Worm (Caenorhabditis elegans) whole organism, L3 larva: ENCODE measurements around the gene AC3.12.

Experiments
- R02D3.7 ChIP-seq: fragments of 150-350 bp; optimal IDR thresholded peaks from 2 replicates; lab custom pipeline; 2014; ENCODE audit warnings: missing biosample characterization, missing genetic modification characterization
- ama-1 ChIP-seq: fragments of 150-350 bp; optimal IDR thresholded peaks from 2 replicates; lab custom pipeline; 2018
- ceh-16 ChIP-seq: sonication (generic microtip); optimal IDR thresholded peaks from 2 replicates; lab custom pipeline; 2017; ENCODE audit warnings: missing biosample characterization, missing genetic modification characterization
- ceh-28 ChIP-seq: fragments of 150-350 bp; optimal IDR thresholded peaks from 2 replicates; lab custom pipeline; 2014; ENCODE audit warnings: missing biosample characterization, missing genetic modification reagents, missing genetic modification characterization
- ceh-82 ChIP-seq: fragments of 150-350 bp; optimal IDR thresholded peaks from 2 replicates; lab custom pipeline; 2014; ENCODE audit warnings: missing biosample characterization, missing genetic modification characterization
- ceh-9 ChIP-seq: sonication (generic microtip); optimal IDR thresholded peaks from 2 replicates; lab custom pipeline; 2018; ENCODE audit warnings: missing biosample characterization, missing genetic modification characterization
- daf-12 ChIP-seq: fragments of 150-350 bp; optimal IDR thresholded peaks from 2 replicates; lab custom pipeline; 2014; ENCODE audit warnings: missing biosample characterization, missing genetic modification reagents, missing genetic modification characterization
- egl-27 ChIP-seq: sonication (generic microtip); optimal IDR thresholded peaks from 4 replicates; lab custom pipeline; 2017; ENCODE audit warnings: missing biosample characterization, missing genetic modification reagents, missing genetic modification characterization
- egl-5 ChIP-seq: fragments of 150-350 bp; optimal IDR thresholded peaks from 2 replicates; lab custom pipeline; 2017; ENCODE audit warnings: missing biosample characterization, missing genetic modification reagents, missing genetic modification characterization, inconsistent platforms
- elt-2 ChIP-seq: sonication (generic microtip); optimal IDR thresholded peaks from 2 replicates; lab custom pipeline; 2016; ENCODE audit warnings: missing genetic modification reagents, mild to moderate bottlenecking, missing genetic modification characterization, missing compliant biosample characterization
- fkh-10 ChIP-seq: sonication (generic microtip); optimal IDR thresholded peaks from 2 replicates; lab custom pipeline; 2017; ENCODE audit warnings: missing biosample characterization, missing genetic modification reagents, missing genetic modification characterization
- fos-1 ChIP-seq: fragments of 150-350 bp; optimal IDR thresholded peaks from 2 replicates; lab custom pipeline; 2014; ENCODE audit warnings: missing biosample characterization, missing genetic modification characterization
- hmg-11 ChIP-seq: sonication (generic microtip); optimal IDR thresholded peaks from 2 replicates; lab custom pipeline; 2016; ENCODE audit warnings: missing genetic modification characterization, missing compliant biosample characterization
- jun-1 ChIP-seq: fragments of 150-350 bp; optimal IDR thresholded peaks from 2 replicates; lab custom pipeline; 2014; ENCODE audit warnings: missing biosample characterization, missing genetic modification reagents, missing genetic modification characterization
- lin-15B ChIP-seq: fragments of 150-350 bp; optimal IDR thresholded peaks from 2 replicates; lab custom pipeline; 2014; ENCODE audit warnings: missing biosample characterization, missing genetic modification characterization
- lsy-12 ChIP-seq: sonication (generic microtip); optimal IDR thresholded peaks from 2 replicates; lab custom pipeline; 2016; ENCODE audit warnings: mild to moderate bottlenecking, missing genetic modification characterization, missing compliant biosample characterization
- mml-1 ChIP-seq: fragments of 150-350 bp; sonication (generic microtip); optimal IDR thresholded peaks from 3 replicates; lab custom pipeline; 2014; ENCODE audit warnings: missing biosample characterization, missing genetic modification characterization
- nfya-1 ChIP-seq: sonication (generic microtip); optimal IDR thresholded peaks from 2 replicates; lab custom pipeline; 2017; ENCODE audit warnings: missing genetic modification characterization, mild to moderate bottlenecking, missing compliant biosample characterization, antibody characterized with exemption, moderate library complexity; ENCODE audit not compliant: insufficient read depth
- nhr-23 ChIP-seq: fragments of 150-350 bp; optimal IDR thresholded peaks from 2 replicates; lab custom pipeline; 2014; ENCODE audit warnings: missing biosample characterization, missing genetic modification reagents, missing genetic modification characterization
- nhr-25 ChIP-seq: sonication (generic microtip); optimal IDR thresholded peaks from 2 replicates; lab custom pipeline; 2017; ENCODE audit warnings: missing biosample characterization, missing genetic modification characterization
- nhr-43 ChIP-seq: sonication (generic microtip); optimal IDR thresholded peaks from 2 replicates; lab custom pipeline; 2016; ENCODE audit warnings: mild to moderate bottlenecking, missing genetic modification characterization, missing compliant biosample characterization; ENCODE audit not compliant: poor library complexity, severe bottlenecking
- nhr-76 ChIP-seq: fragments of 150-350 bp; sonication (generic microtip); optimal IDR thresholded peaks from 5 replicates; lab custom pipeline; 2014; ENCODE audit warnings: missing biosample characterization, missing genetic modification characterization
- nhr-77 ChIP-seq: fragments of 150-350 bp; optimal IDR thresholded peaks from 2 replicates; lab custom pipeline; 2014; ENCODE audit warnings: missing biosample characterization, missing genetic modification characterization
- pha-4 ChIP-seq: fragments of 150-350 bp; optimal IDR thresholded peaks from 2 replicates; lab custom pipeline; 2014; ENCODE audit warnings: missing biosample characterization, missing genetic modification reagents, missing genetic modification characterization
- pqm-1 ChIP-seq: fragments of 150-350 bp; optimal IDR thresholded peaks from 2 replicates; lab custom pipeline; 2017; ENCODE audit warnings: missing biosample characterization, missing genetic modification characterization, inconsistent platforms
- skn-1 ChIP-seq: fragments of 150-350 bp; optimal IDR thresholded peaks from 2 replicates; lab custom pipeline; 2014; ENCODE audit warnings: missing biosample characterization, missing genetic modification characterization
- snpc-4 ChIP-seq: fragments of 150-350 bp; optimal IDR thresholded peaks from 2 replicates; lab custom pipeline; 2014; ENCODE audit warnings: missing biosample characterization, missing genetic modification characterization
- tbx-2 ChIP-seq: sonication (generic microtip); optimal IDR thresholded peaks from 2 replicates; lab custom pipeline; 2016; ENCODE audit warnings: mild to moderate bottlenecking, missing genetic modification characterization, missing compliant biosample characterization
- unc-39 ChIP-seq: sonication (generic microtip); optimal IDR thresholded peaks from 4 replicates; lab custom pipeline; 2017; ENCODE audit warnings: missing biosample characterization, missing genetic modification characterization
- ztf-11 ChIP-seq: fragments of 150-350 bp; optimal IDR thresholded peaks from 2 replicates; lab custom pipeline; 2014; ENCODE audit warnings: missing biosample characterization, missing genetic modification characterization
- ztf-4 ChIP-seq: fragments of 150-350 bp; optimal IDR thresholded peaks from 2 replicates; lab custom pipeline; 2014; ENCODE audit warnings: missing biosample characterization, missing genetic modification characterization

Gene AC3.12

DNA sequence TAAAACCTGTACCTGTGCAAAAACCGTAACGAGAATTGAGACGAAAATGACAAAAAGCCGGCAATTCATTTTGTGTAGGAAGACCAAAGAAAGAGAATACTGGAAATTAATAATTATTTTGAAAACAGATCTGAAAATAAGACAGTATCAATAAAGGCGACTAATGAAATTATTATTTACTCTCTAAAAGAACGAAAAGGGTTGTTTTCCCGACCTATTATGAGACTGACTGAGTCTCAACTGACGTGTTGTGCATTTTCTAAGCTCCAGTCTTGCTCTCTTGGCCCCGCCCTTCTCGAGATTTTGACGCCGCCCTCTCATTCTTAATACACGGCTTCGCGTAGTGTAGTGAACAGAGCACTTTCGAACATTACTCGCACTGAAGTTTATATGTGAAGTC is 29.1 kb downstream of the AC3.12 start, which contains the start of gene K07C5.9:
K07C5.9 (minus strand) TSS at position 101 of the 400 bp plus-strand sequence.
- no peak for TF ChIP-seq fos-1 (tag; lab: Kevin White, UChicago)
- no peak for TF ChIP-seq nhr-43 (tag; lab: Kevin White, UChicago)
- no peak for TF ChIP-seq nhr-23 (tag; lab: Kevin White, UChicago)
- no peak for TF ChIP-seq lsy-12
- no peak for TF ChIP-seq hmg-11
- TF ChIP-seq fkh-10 (GFP tag; lab: Kevin White, UChicago): no peak
- no peak for TF ChIP-seq ztf-11
- TF ChIP-seq R02D3.7 (tag; lab: Kevin White, UChicago): no peak
- TF ChIP-seq pqm-1 (tag; lab: Kevin White, UChicago): no peak
- TF ChIP-seq ceh-9 (tag; lab: Kevin White, UChicago): no peak
- no peak for TF ChIP-seq skn-1 (tag; lab: Kevin White, UChicago)
- TF ChIP-seq nhr-76 (tag; lab: Kevin White, UChicago): no peak
- TF ChIP-seq tbx-2 (tag; lab: Kevin White, UChicago): no peak
- TF ChIP-seq egl-5: no peak
- TF ChIP-seq unc-39 (tag; lab: Kevin White, UChicago): no peak
- no peak for TF ChIP-seq egl-27 (tag; lab: Kevin White, UChicago)

- no peak for TF ChIP-seq jun-1 (tag; lab: Kevin White, UChicago)
- TF ChIP-seq ceh-16: no peak
These were observed 36.3 kb downstream of the AC3.12 start, which contains the start of gene K07C5.3 for ce11 chrV:10342904-10343303. K07C5.3 (plus strand) TSS chrV:10343032.

- TF ChIP-seq lsy-12 (peak; percentile 69), nfya-1 (peak; percentile 26), nhr-23 (tag; lab: Kevin White, UChicago) (peak; percentile 9), snpc-4 (peak; percentile 23), pha-4 (peak; percentile 53), R02D3.7 (tag; lab: Kevin White, UChicago) (peak; percentile 25), tbx-2 (tag; lab: Kevin White, UChicago) (peak; percentile 51), lin-15B (tag; lab: Kevin White, UChicago) (peak; percentile 75), hmg-11 (peak; percentile 2), elt-2 (tag; lab: Kevin White, UChicago) (peak; percentile 42), skn-1 (tag; lab: Kevin White, UChicago) (peak; percentile 6), nhr-43 (tag; lab: Kevin White, UChicago) (peak; percentile 46)
These were observed 37.3 kb downstream of the AC3.12 start, which contains the start of gene K07C5.13 for ce11 chrV:10341905-10342328. K07C5.13 (plus strand) TSS chrV:10342055.

DNA sequence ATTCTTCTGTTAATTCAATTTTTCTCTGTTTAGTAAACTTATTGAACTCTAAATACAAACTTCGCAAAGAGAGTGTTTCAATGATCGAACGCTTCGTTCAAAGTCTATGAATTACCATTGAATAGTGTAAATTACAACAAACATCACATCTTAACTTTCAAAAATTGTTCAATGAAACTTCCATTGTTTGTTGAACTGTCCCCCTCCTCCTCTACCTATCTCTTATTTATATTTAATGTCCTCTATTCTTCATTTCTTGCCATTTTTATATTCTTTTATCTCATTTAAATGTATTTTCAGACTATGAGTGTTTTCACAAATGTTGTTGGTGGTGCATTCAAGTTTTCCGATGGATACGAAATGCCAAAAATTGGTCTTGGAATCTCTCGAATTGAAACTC is 40.0 kb downstream of the AC3.12 start, which contains the start of gene K07C5.2:
K07C5.2 (plus strand) TSS at position 301 of the 400 bp plus-strand sequence.
- TF ChIP-seq mml-1: no peak
- TF ChIP-seq jun-1 (tag; lab: Kevin White, UChicago): no peak
- TF ChIP-seq pqm-1 (tag; lab: Kevin White, UChicago): peak; percentile 4
- no peak for TF ChIP-seq nhr-23 (tag; lab: Kevin White, UChicago)
- no peak for TF ChIP-seq egl-27 (tag; lab: Kevin White, UChicago)

DNA sequence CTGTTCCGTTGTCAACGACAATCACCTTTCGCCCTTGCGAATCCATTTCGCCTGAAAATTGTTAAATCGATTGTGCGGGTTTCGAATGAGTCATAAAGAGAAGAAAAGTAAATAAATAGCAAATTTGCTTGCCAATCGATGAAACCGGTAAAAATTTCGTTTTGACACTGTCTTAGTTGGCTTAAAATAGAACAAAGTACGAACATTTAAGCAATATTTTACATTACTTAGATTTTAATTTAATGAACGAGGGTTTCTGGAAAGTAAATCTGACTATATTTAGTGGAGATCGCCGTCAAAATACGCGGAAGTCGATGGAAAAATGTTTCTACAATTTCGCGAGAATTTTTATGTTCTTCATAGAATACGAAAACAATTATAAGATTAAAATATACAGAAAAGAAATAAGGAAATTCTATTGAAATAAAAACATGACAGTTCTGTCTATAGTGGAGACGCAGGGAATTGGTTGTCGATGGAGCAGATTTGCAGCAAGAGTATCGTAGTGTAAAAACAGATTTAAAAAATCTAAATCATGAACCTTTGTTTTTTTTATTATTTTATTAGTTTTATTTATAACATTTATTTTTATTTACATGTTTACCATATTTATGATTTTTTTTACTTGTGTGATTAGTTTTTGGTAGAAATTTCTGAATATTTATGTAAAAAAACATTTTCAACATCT is 40.7 kb downstream of the AC3.12 start, which contains the start of gene arx-2:
arx-2 (minus strand) TSS at position 51 of the 688 bp plus-strand sequence.
- peak; percentile 53 for TF ChIP-seq nfya-1
- no peak for TF ChIP-seq lsy-12
- TF ChIP-seq hmg-11: peak; percentile 13
- TF ChIP-seq pha-4: peak; percentile 82
- no peak for TF ChIP-seq ceh-16
- peak; percentile 67 for TF ChIP-seq snpc-4
- peak; percentile 65 for TF ChIP-seq nhr-23 (tag; lab: Kevin White, UChicago)
- TF ChIP-seq lin-15B (tag; lab: Kevin White, UChicago): peak; percentile 69

ce11 chrV:10333843-10334242 is 45.4 kb downstream of the AC3.12 start:
- no peak for TF ChIP-seq ceh-28 (tag; lab: Kevin White, UChicago)
- TF ChIP-seq elt-2 (tag; lab: Kevin White, UChicago): peak; percentile 35
- TF ChIP-seq, all 47 proteins: peak for 1

DNA sequence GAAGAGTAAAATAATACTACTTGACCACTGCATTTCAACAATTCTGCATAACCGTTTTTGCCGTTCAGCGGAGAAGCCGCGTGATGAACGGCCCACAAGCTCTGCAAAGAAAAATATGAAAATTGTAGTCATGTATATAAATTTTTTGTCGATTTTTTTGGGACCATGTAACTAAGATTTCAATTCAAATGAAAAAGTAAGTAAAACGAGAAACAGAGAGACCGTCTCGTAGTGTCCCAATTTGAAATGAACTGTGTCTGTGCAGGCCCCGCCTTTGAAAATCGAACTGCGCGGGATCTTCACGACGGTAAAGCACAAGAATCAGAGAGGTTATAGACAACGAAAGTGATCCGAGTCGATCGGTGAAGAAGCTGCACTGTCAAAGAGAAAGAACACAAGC is 47.2 kb downstream of the AC3.12 start, which contains the start of gene crm-1:
crm-1 (minus strand) TSS at position 101 of the 400 bp plus-strand sequence.
- TF ChIP-seq mml-1: no peak
- TF ChIP-seq lin-15B (tag; lab: Kevin White, UChicago): no peak
- TF ChIP-seq nhr-25: no peak
- no peak for TF ChIP-seq nhr-77
- no peak for TF ChIP-seq pha-4
- no peak for TF ChIP-seq daf-12
- TF ChIP-seq fkh-10 (GFP tag; lab: Kevin White, UChicago): no peak
- no peak for TF ChIP-seq tbx-2 (tag; lab: Kevin White, UChicago)
- no peak for TF ChIP-seq ceh-16
- no peak for TF ChIP-seq snpc-4
- no peak for TF ChIP-seq ceh-82
- no peak for TF ChIP-seq ztf-4 (tag; lab: Kevin White, UChicago)
- TF ChIP-seq ama-1: no peak
- no peak for TF ChIP-seq nhr-43 (tag; lab: Kevin White, UChicago)
